Worm (Caenorhabditis elegans): ENCODE data around the gene Y45F10D.15.

Y45F10D.15 gene

DNA sequence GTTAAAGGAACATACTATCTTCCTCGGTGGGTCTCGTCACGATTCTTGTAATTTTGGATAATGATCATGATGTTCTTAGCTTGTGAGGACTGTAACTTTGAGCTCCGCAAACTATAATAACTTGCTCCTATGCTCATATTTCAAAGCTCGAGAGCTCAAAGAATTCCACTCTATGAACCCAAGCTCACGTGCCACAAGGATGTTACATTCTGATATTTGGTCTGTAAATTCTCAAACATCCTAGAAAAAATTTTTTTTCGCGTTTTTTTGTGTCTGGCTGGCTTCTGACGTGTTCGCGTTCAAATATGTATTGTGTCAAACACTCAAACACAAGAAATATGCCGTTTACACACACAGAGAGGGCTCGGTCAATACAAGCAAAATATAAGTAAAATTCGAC is 44.6 kb downstream of the Y45F10D.15 start, which contains the start of gene Y45F10D.16:
TSS of gene Y45F10D.16 (plus strand) at position 301 of the 400 bp plus-strand sequence.
- no peak for TF ChIP-seq gmeb-2 (tag; optimal IDR thresholded peaks at IDR 0.05)
- no peak for TF ChIP-seq K09A11.1 (tag; optimal IDR thresholded peaks at IDR 0.05; ENCODE audit: insufficient read depth)
- TF ChIP-seq ceh-18 (tag; optimal IDR thresholded peaks at IDR 0.05) = no peak
- no peak for TF ChIP-seq C08G9.2 (tag; optimal IDR thresholded peaks at IDR 0.05)
- no peak for TF ChIP-seq ceh-34 (tag; optimal IDR thresholded peaks at IDR 0.05)
- no peak for TF ChIP-seq pat-9 (tag; optimal IDR thresholded peaks at IDR 0.05)
- no peak for TF ChIP-seq hlh-6 (tag; optimal IDR thresholded peaks at IDR 0.05)
- TF ChIP-seq K02D7.2 (tag; optimal IDR thresholded peaks at IDR 0.05) = no peak

DNA sequence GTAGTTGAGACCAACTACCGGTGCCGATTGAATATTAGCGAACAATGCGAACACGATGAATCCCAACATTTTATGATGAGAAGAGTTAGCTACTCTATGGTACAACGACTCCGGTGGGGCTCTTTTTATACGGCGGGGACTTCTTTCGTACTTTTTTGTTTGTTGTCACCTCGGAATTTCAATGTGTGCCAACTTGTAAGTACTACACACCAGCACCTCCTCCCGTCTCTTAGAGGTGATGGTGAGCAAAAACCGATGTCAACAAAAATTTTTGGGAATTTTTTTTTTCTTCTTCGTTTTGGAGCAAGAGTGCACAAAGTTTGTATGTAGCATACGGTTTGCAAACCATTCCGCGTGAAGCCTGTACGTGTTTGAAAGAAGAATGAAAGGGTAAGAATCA is 46.2 kb downstream of the Y45F10D.15 start, which contains the start of gene Y45F10D.2:
TSS of gene Y45F10D.2 (minus strand) at position 101 of the 400 bp plus-strand sequence.
- TF ChIP-seq unc-55 (GFP tag; optimal IDR thresholded peaks at IDR 0.05) (no peak), K02D7.2 (tag; optimal IDR thresholded peaks at IDR 0.05) (no peak), nfya-1 (tag; optimal IDR thresholded peaks at IDR 0.05) (no peak), eyg-1 (tag; optimal IDR thresholded peaks at IDR 0.05) (no peak), tbx-2 (tag; optimal IDR thresholded peaks at IDR 0.05) (no peak), hlh-30 (tag; optimal IDR thresholded peaks at IDR 0.05; ENCODE audit: insufficient read depth) (no peak), ceh-31 (tag; optimal IDR thresholded peaks at IDR 0.05) (no peak), tbx-7 (tag; optimal IDR thresholded peaks at IDR 0.05) (no peak), rnt-1 (tag; optimal IDR thresholded peaks at IDR 0.05) (no peak), hlh-13 (GFP tag; optimal IDR thresholded peaks at IDR 0.05) (no peak), ceh-24 (tag; optimal IDR thresholded peaks at IDR 0.05) (no peak), ets-4 (tag; optimal IDR thresholded peaks at IDR 0.05) (no peak), sdc-2 (tag; optimal IDR thresholded peaks at IDR 0.05) (no peak), mec-3 (tag; optimal IDR thresholded peaks at IDR 0.05; ENCODE audit: borderline replicate concordance) (no peak), ceh-14 (tag; optimal IDR thresholded peaks at IDR 0.05) (no peak), ceh-45 (GFP tag; IDR thresholded peaks at IDR 0.05) (no peak), ttx-3 (tag; optimal IDR thresholded peaks at IDR 0.05) (no peak), K09A11.1 (tag; optimal IDR thresholded peaks at IDR 0.05; ENCODE audit: insufficient read depth) (no peak)
